Worm (Caenorhabditis elegans): ENCODE results near the gene grd-13.

The grd-13 gene

DNA sequence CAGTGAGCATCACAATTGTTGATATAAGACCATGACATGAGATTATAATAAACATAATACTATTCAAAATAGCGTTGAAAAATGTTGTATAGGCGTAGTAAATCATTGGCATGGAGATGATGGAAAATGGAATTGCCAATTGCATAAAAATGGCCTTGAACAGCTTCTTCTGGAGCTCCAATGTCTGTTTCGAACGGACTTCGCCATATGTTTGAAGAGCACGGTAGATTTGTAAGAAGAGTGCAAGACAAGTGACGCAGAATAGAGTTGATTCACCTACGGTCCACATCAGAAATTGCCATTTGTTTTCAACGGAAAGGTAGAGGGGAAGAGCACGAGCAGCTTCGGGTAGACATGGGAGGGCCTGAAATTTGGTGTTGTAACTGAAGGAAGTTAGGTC, 9.2 kb downstream of the grd-13 start:
- TF ChIP-seq tlp-1 (tag; optimal IDR thresholded peaks at IDR 0.05), result no peak
- TF ChIP-seq lin-13 (GFP tag; optimal IDR thresholded peaks at IDR 0.05), result no peak
- TF ChIP-seq aha-1 (tag; optimal IDR thresholded peaks at IDR 0.05), result no peak
- TF ChIP-seq efl-1 (optimal IDR thresholded peaks at IDR 0.05), result no peak
- no peak for TF ChIP-seq efl-1 (GFP tag; optimal IDR thresholded peaks at IDR 0.05 in 1 of 2)
- TF ChIP-seq zip-4 (GFP tag; optimal IDR thresholded peaks at IDR 0.05), result no peak
- no peak for TF ChIP-seq C04F5.9 (tag; optimal IDR thresholded peaks at IDR 0.05)

DNA sequence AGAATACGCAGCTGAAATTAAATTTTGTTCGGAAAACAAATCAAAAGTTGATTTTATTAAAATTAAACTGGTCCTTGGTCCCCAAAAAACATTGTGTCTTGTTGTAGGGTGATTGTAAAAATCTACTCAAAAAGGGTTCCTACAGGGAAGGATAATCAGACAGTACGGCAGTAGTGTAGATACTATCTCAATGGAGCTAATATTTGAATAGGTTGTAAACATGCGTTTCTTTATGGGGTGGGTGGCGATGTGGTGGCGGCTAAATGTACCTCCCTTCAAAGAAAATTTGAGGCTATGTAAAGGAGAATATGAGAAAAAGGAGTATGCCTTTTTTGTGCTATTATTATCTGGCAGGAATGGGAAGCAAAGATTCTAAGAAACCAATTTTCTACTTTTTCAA, 14.4 kb downstream of the grd-13 start:
- TF ChIP-seq grh-1 (GFP tag; IDR thresholded peaks at IDR 0.05) (no peak), ceh-88 (GFP tag; IDR thresholded peaks at IDR 0.05) (no peak), nhr-71 (tag; optimal IDR thresholded peaks at IDR 0.05) (no peak), fkh-10 (GFP tag; optimal IDR thresholded peaks at IDR 0.05) (no peak), ces-1 (GFP tag; optimal IDR thresholded peaks at IDR 0.05) (no peak), Y116A8C.19 (tag; optimal IDR thresholded peaks at IDR 0.05; ENCODE audit: borderline replicate concordance) (no peak), sup-37 (GFP tag; optimal IDR thresholded peaks at IDR 0.05) (no peak), swsn-7 (tag; optimal IDR thresholded peaks at IDR 0.05) (no peak), aly-2 (tag; optimal IDR thresholded peaks at IDR 0.05) (no peak)

DNA sequence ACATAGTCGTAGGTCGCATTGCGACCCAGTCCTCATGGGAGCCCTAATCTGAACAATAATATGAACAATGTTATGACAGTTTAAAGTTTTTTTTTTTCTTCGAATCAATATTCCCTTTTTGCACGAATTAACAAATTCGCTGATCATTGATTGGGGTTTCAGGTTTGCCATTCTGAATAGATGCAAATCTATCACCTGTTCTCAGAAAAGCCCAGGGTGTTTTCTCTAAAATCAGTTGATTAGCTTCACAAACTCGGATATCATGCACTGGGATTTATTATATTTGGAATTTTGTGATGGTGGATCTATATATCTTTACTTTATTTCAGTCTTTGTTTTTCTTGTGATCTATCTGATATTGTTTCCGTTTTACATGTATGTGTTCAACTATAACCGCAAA, 15.2 kb downstream of the grd-13 start, which contains the start of gene srz-23:
Gene srz-23 (plus strand): TSS at position 263 of the 400 bp plus-strand sequence.
- TF ChIP-seq hlh-4 (tag; optimal IDR thresholded peaks at IDR 0.05) (peak; percentile 93), pag-3 (tag; optimal IDR thresholded peaks at IDR 0.05; ENCODE audit: borderline replicate concordance, insufficient read depth) (no peak)

DNA sequence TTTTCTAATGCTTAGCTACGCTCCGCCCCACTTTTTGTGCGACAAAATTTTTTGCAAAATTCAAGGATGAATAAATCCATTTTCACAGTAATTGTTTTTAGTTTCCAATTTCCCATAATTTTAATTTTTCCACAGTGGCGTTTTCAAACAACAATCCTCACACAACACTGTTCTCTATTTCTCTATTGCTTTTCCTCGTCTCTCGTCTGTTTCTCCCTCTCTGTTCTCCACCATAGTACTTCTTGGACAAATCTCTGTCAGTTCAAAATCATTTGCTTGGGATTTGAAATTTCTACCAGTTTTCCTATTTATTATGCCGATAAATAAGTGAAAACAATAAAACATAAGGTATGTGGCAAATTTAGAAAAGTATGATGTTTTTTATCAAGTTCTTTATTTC, 25.1 kb downstream of the grd-13 start, which contains the start of gene F58E2.4:
Gene F58E2.4 (plus strand): TSS at position 134 of the 400 bp plus-strand sequence.
- TF ChIP-seq isw-1 (GFP tag; IDR thresholded peaks at IDR 0.05) (no peak), efl-1 (optimal IDR thresholded peaks at IDR 0.05) (peak in 1 of 2 experiments; percentile 53), efl-1 (GFP tag; optimal IDR thresholded peaks at IDR 0.05 in 1 of 2) (no peak), blmp-1 (tag; optimal IDR thresholded peaks at IDR 0.05) (peak; percentile 21)

DNA sequence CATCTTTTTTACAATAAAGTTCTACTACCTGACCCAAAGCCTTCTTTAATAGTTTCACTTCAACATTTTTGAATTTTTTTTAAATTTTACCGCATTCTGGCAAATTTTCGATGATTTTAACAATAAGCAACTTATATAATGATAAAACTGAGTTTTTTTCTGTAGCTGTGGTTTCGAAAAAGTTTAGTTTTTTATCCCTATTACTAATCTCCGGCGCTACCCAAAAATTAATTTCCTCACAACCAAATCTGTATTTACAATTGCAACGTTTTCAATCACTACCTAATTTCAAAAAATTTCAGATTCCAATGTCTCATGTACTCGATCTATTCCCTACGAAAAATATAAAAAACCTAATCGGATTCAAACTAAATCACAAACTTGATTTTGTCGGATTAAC, 29.0 kb downstream of the grd-13 start, which contains the start of gene F58E2.3:
Gene F58E2.3 (plus strand): TSS at position 301 of the 400 bp plus-strand sequence.
- TF ChIP-seq jun-1 (tag; optimal IDR thresholded peaks at IDR 0.05), result no peak
- TF ChIP-seq lin-39 (tag; optimal IDR thresholded peaks at IDR 0.05), result no peak
- TF ChIP-seq mdl-1 (tag; optimal IDR thresholded peaks at IDR 0.05), result no peak
- TF ChIP-seq skn-1 (tag; optimal IDR thresholded peaks at IDR 0.05), result no peak
- no peak for TF ChIP-seq efl-1 (optimal IDR thresholded peaks at IDR 0.05)
- no peak for TF ChIP-seq efl-1 (GFP tag; optimal IDR thresholded peaks at IDR 0.05 in 1 of 2)
- no peak for TF ChIP-seq nhr-11 (tag; optimal IDR thresholded peaks at IDR 0.05)
- no peak for TF ChIP-seq fkh-10 (GFP tag; optimal IDR thresholded peaks at IDR 0.05)
- no peak for TF ChIP-seq pag-3 (tag; optimal IDR thresholded peaks at IDR 0.05; ENCODE audit: borderline replicate concordance, insufficient read depth)
- TF ChIP-seq swsn-7 (tag; optimal IDR thresholded peaks at IDR 0.05), result no peak
- no peak for TF ChIP-seq lin-14 (GFP tag; optimal IDR thresholded peaks at IDR 0.05)

DNA sequence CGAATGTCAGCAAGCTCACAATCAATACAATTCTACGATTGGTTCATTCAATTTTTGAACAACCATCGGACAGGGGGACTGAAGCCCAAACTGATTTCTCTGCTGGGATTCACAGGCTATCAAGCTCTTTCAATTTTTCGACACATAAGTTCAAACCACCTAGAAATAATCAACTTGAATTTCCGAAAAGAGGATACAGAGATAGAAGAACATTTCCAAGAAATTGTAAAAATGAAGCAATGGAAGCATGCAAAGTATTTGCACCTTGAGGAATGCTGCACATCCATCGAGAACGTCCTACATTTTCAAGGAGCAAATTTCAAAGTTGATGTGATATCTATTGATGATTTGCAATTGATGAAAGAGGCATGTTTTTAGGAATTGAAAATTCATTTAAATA, 29.6 kb downstream of the grd-13 start:
- no peak for TF ChIP-seq elt-3 (tag; optimal IDR thresholded peaks at IDR 0.05)
- no peak for TF ChIP-seq rnt-1 (tag; optimal IDR thresholded peaks at IDR 0.05)
- no peak for TF ChIP-seq egl-27 (tag; optimal IDR thresholded peaks at IDR 0.05)
- no peak for TF ChIP-seq hpl-2 (GFP tag; optimal IDR thresholded peaks at IDR 0.05)
- no peak for TF ChIP-seq tbx-2 (tag; optimal IDR thresholded peaks at IDR 0.05)
- TF ChIP-seq ets-5 (GFP tag; IDR thresholded peaks at IDR 0.05), result no peak
- no peak for TF ChIP-seq nhr-47 (tag; optimal IDR thresholded peaks at IDR 0.05)
- no peak for TF ChIP-seq jun-1 (tag; optimal IDR thresholded peaks at IDR 0.05)
- no peak for TF ChIP-seq ceh-82 (tag; optimal IDR thresholded peaks at IDR 0.05)
- TF ChIP-seq F16B12.6 (tag; optimal IDR thresholded peaks at IDR 0.05), result no peak
- TF ChIP-seq fkh-8 (tag; optimal IDR thresholded peaks at IDR 0.05), result no peak
- TF ChIP-seq dsc-1 (tag; optimal IDR thresholded peaks at IDR 0.05), result no peak
- TF ChIP-seq nhr-85 (tag), result no peak
- no peak for TF ChIP-seq hlh-17 (GFP tag; optimal IDR thresholded peaks at IDR 0.05; ENCODE audit: borderline replicate concordance)
- TF ChIP-seq C16A3.4 (tag; optimal IDR thresholded peaks at IDR 0.05), result no peak
- TF ChIP-seq unc-86 (tag; optimal IDR thresholded peaks at IDR 0.05), result no peak
- no peak for TF ChIP-seq dpl-1 (GFP tag; optimal IDR thresholded peaks at IDR 0.05)
- no peak for TF ChIP-seq mdl-1 (tag; optimal IDR thresholded peaks at IDR 0.05)
- TF ChIP-seq pag-3 (tag; optimal IDR thresholded peaks at IDR 0.05; ENCODE audit: borderline replicate concordance, insufficient read depth), result no peak

Measured in whole organism, L1 larva.